Worm (Caenorhabditis elegans) whole organism, L1 larva: ENCODE data around the gene C06A1.7.

Experiments used
- C16A3.4 ChIP-seq: fragments of 150-350 bp; optimal IDR thresholded peaks from 2 replicates; lab custom pipeline; 2014; ENCODE audit warnings: missing biosample characterization, missing genetic modification characterization
- aly-2 ChIP-seq: fragments of 150-350 bp; optimal IDR thresholded peaks from 2 replicates; lab custom pipeline; 2014; ENCODE audit warnings: missing biosample characterization, missing genetic modification characterization
- blmp-1 ChIP-seq: fragments of 150-350 bp; optimal IDR thresholded peaks from 2 replicates; lab custom pipeline; 2014; ENCODE audit warnings: missing biosample characterization, missing genetic modification characterization
- ceh-63 ChIP-seq: fragments of 200-800 bp; sonication (Bioruptor generic); optimal IDR thresholded peaks from 2 replicates; lab custom pipeline; 2018; ENCODE audit warnings: mild to moderate bottlenecking, missing genetic modification characterization, missing compliant biosample characterization
- ceh-88 ChIP-seq: fragments of 200-800 bp; sonication (Bioruptor generic); IDR thresholded peaks from 2 replicates; pipeline ENCODE4 v1.3.6; 2022; ENCODE audit warnings: missing genetic modification characterization, missing compliant biosample characterization
- ces-1 ChIP-seq: fragments of 150-350 bp; optimal IDR thresholded peaks from 2 replicates; lab custom pipeline; 2014; ENCODE audit warnings: missing biosample characterization, missing genetic modification reagents, missing genetic modification characterization
- dpl-1 ChIP-seq, 3 experiments: fragments of 150-350 bp in 2 of 3; sonication (generic microtip) in 1 of 3; optimal IDR thresholded peaks; 2 replicates each; lab custom pipeline; 2014 to 2017; ENCODE audit warnings: missing biosample characterization in 3 of 3, missing genetic modification characterization in 3 of 3, missing genetic modification reagents in 3 of 3
- dsc-1 ChIP-seq: sonication (generic microtip); optimal IDR thresholded peaks from 2 replicates; lab custom pipeline; 2016; ENCODE audit warnings: mild to moderate bottlenecking, missing genetic modification characterization, missing compliant biosample characterization
- efl-1 ChIP-seq, 4 experiments: fragments of 150-350 bp; optimal IDR thresholded peaks in 3 of 4; peaks in 1 of 4; 1 replicate in 1 of 4; 2 replicates in 3 of 4; lab custom pipeline; 2014; ENCODE audit warnings: missing biosample characterization in 2 of 4, missing genetic modification characterization in 2 of 4, missing genetic modification reagents in 2 of 4
- egl-13 ChIP-seq: sonication (generic microtip); optimal IDR thresholded peaks from 2 replicates; lab custom pipeline; 2016; ENCODE audit warnings: missing genotype, missing genetic modification reagents, missing genetic modification characterization, missing compliant biosample characterization
- elt-2 ChIP-seq: sonication (generic microtip); optimal IDR thresholded peaks from 2 replicates; lab custom pipeline; 2016; ENCODE audit warnings: missing genetic modification characterization, mild to moderate bottlenecking, inconsistent platforms, missing compliant biosample characterization, missing genetic modification reagents
- elt-3 ChIP-seq, 6 experiments: fragments of 150-350 bp in 1 of 6; sonication (generic microtip); optimal IDR thresholded peaks; 2 replicates each; lab custom pipeline; 2017 to 2018; ENCODE audit warnings: missing biosample characterization in 6 of 6, missing genetic modification characterization in 6 of 6, inconsistent platforms in 1 of 6
- ets-5 ChIP-seq: fragments of 200-800 bp; sonication (Bioruptor generic); IDR thresholded peaks from 2 replicates; pipeline ENCODE4 v1.3.6; 2022; ENCODE audit warnings: missing genetic modification characterization, missing compliant biosample characterization
- fkh-10 ChIP-seq: sonication (generic microtip); optimal IDR thresholded peaks from 2 replicates; lab custom pipeline; 2017; ENCODE audit warnings: missing biosample characterization, missing genetic modification reagents, missing genetic modification characterization
- fkh-4 ChIP-seq: sonication (generic microtip); optimal IDR thresholded peaks from 2 replicates; lab custom pipeline; 2016; ENCODE audit warnings: missing compliant biosample characterization, missing genetic modification characterization, borderline replicate concordance
- fkh-8 ChIP-seq: sonication (generic microtip); optimal IDR thresholded peaks from 2 replicates; lab custom pipeline; 2016; ENCODE audit warnings: mild to moderate bottlenecking, missing genetic modification characterization, missing compliant biosample characterization
- fos-1 ChIP-seq: fragments of 150-350 bp; optimal IDR thresholded peaks from 2 replicates; lab custom pipeline; 2014; ENCODE audit warnings: missing biosample characterization, missing genetic modification characterization
- hlh-4 ChIP-seq: sonication (generic microtip); optimal IDR thresholded peaks from 2 replicates; lab custom pipeline; 2016; ENCODE audit warnings: mild to moderate bottlenecking, missing genetic modification characterization, missing compliant biosample characterization
- irx-1 ChIP-seq: sonication (generic microtip); optimal IDR thresholded peaks from 2 replicates; lab custom pipeline; 2016; ENCODE audit warnings: missing genetic modification characterization, missing compliant biosample characterization
- jun-1 ChIP-seq: fragments of 150-350 bp; optimal IDR thresholded peaks from 2 replicates; lab custom pipeline; 2014; ENCODE audit warnings: missing biosample characterization, missing genetic modification reagents, missing genetic modification characterization
- lin-14 ChIP-seq: fragments of 200-800 bp; sonication (Bioruptor generic); optimal IDR thresholded peaks from 2 replicates; lab custom pipeline; 2018; ENCODE audit warnings: mild to moderate bottlenecking, missing genetic modification characterization, moderate library complexity, missing compliant biosample characterization
- lin-35 ChIP-seq, 2 experiments: fragments of 150-350 bp; optimal IDR thresholded peaks; 2 replicates each; lab custom pipeline; 2014; ENCODE audit warnings: missing biosample characterization in 2 of 2, missing genetic modification characterization in 2 of 2, missing genetic modification reagents in 2 of 2
- lir-3 ChIP-seq: sonication (generic microtip); optimal IDR thresholded peaks from 2 replicates; lab custom pipeline; 2016; ENCODE audit warnings: mild to moderate bottlenecking, missing genetic modification characterization, moderate library complexity, missing compliant biosample characterization; ENCODE audit not compliant: poor library complexity
- lsy-2 ChIP-seq, 2 experiments: fragments of 150-350 bp; optimal IDR thresholded peaks; 2 replicates each; lab custom pipeline; 2014; ENCODE audit warnings: missing biosample characterization in 2 of 2, missing genetic modification characterization in 2 of 2
- mab-9 ChIP-seq: fragments of 200-800 bp; sonication (Bioruptor generic); IDR thresholded peaks from 2 replicates; pipeline ENCODE4 v1.3.6; 2022; ENCODE audit warnings: missing genetic modification reagents, missing genetic modification characterization, missing compliant biosample characterization
- mdl-1 ChIP-seq, 2 experiments: fragments of 150-350 bp; optimal IDR thresholded peaks; 2 replicates each; lab custom pipeline; 2014 to 2017; ENCODE audit warnings: missing biosample characterization in 2 of 2, missing genetic modification characterization in 2 of 2, inconsistent platforms in 1 of 2
- mep-1 ChIP-seq: fragments of 150-350 bp; optimal IDR thresholded peaks from 2 replicates; lab custom pipeline; 2014; ENCODE audit warnings: missing biosample characterization, missing genetic modification characterization
- nhr-11 ChIP-seq: fragments of 150-350 bp; optimal IDR thresholded peaks from 2 replicates; lab custom pipeline; 2014; ENCODE audit warnings: missing biosample characterization, missing genetic modification characterization
- nhr-12 ChIP-seq: sonication (generic microtip); optimal IDR thresholded peaks from 2 replicates; lab custom pipeline; 2017; ENCODE audit warnings: missing biosample characterization, missing genetic modification characterization
- nhr-19 ChIP-seq: fragments of 200-800 bp; sonication (Bioruptor generic); conservative IDR thresholded peaks from 2 replicates; pipeline ENCODE4 v1.3.6; 2022; ENCODE audit warnings: missing genetic modification characterization, missing compliant biosample characterization
- nhr-47 ChIP-seq: sonication (generic microtip); optimal IDR thresholded peaks from 2 replicates; lab custom pipeline; 2016; ENCODE audit warnings: mild to moderate bottlenecking, missing genetic modification characterization, moderate library complexity, missing compliant biosample characterization
- nhr-71 ChIP-seq: sonication (generic microtip); optimal IDR thresholded peaks from 2 replicates; lab custom pipeline; 2016; ENCODE audit warnings: mild to moderate bottlenecking, missing genetic modification characterization, moderate library complexity, missing compliant biosample characterization
- nhr-76 ChIP-seq: sonication (generic microtip); optimal IDR thresholded peaks from 2 replicates; lab custom pipeline; 2017; ENCODE audit warnings: missing biosample characterization, missing genetic modification characterization
- nhr-77 ChIP-seq: fragments of 150-350 bp; optimal IDR thresholded peaks from 2 replicates; lab custom pipeline; 2014; ENCODE audit warnings: missing biosample characterization, missing genetic modification characterization
- nhr-84 ChIP-seq: sonication (generic microtip); optimal IDR thresholded peaks from 2 replicates; lab custom pipeline; 2017; ENCODE audit warnings: missing biosample characterization, missing genetic modification characterization
- nhr-85 ChIP-seq: sonication (generic microtip); peaks from one replicate; lab custom pipeline; 2016; ENCODE audit warnings: missing genetic modification characterization, inconsistent platforms, missing compliant biosample characterization
- nhr-90 ChIP-seq: sonication (generic microtip); optimal IDR thresholded peaks from 2 replicates; lab custom pipeline; 2016; ENCODE audit warnings: mild to moderate bottlenecking, missing genetic modification characterization, missing compliant biosample characterization; ENCODE audit not compliant: poor library complexity
- pag-3 ChIP-seq: sonication (generic microtip); optimal IDR thresholded peaks from 2 replicates; lab custom pipeline; 2017; ENCODE audit warnings: missing genetic modification characterization, mild to moderate bottlenecking, missing compliant biosample characterization, antibody characterized with exemption, borderline replicate concordance; ENCODE audit not compliant: insufficient read depth
- rnt-1 ChIP-seq: sonication (generic microtip); optimal IDR thresholded peaks from 2 replicates; lab custom pipeline; 2016; ENCODE audit warnings: mild to moderate bottlenecking, missing genetic modification characterization, moderate library complexity, missing compliant biosample characterization
- skn-1 ChIP-seq: fragments of 150-350 bp; optimal IDR thresholded peaks from 2 replicates; lab custom pipeline; 2014; ENCODE audit warnings: missing biosample characterization, missing genetic modification characterization
- snu-23 ChIP-seq: sonication (generic microtip); optimal IDR thresholded peaks from 2 replicates; lab custom pipeline; 2016; ENCODE audit warnings: missing genetic modification characterization, missing compliant biosample characterization
- sox-4 ChIP-seq: sonication (generic microtip); optimal IDR thresholded peaks from 2 replicates; lab custom pipeline; 2016; ENCODE audit warnings: missing genetic modification characterization, missing compliant biosample characterization
- sptf-1 ChIP-seq: fragments of 150-350 bp; optimal IDR thresholded peaks from 2 replicates; lab custom pipeline; 2014; ENCODE audit warnings: missing biosample characterization, missing genetic modification characterization
- sup-37 ChIP-seq: fragments of 200-800 bp; sonication (Bioruptor generic); optimal IDR thresholded peaks from 2 replicates; lab custom pipeline; 2018; ENCODE audit warnings: mild to moderate bottlenecking, missing genetic modification characterization, missing compliant biosample characterization
- swsn-7 ChIP-seq: sonication (generic microtip); optimal IDR thresholded peaks from 2 replicates; lab custom pipeline; 2016; ENCODE audit warnings: missing genetic modification characterization, missing compliant biosample characterization
- tlp-1 ChIP-seq: fragments of 150-350 bp; optimal IDR thresholded peaks from 2 replicates; lab custom pipeline; 2014; ENCODE audit warnings: missing biosample characterization, missing genetic modification characterization
- unc-130 ChIP-seq: fragments of 150-350 bp; optimal IDR thresholded peaks from 2 replicates; lab custom pipeline; 2017; ENCODE audit warnings: missing biosample characterization, missing genetic modification characterization, inconsistent platforms
- unc-62 ChIP-seq: fragments of 150-350 bp; optimal IDR thresholded peaks from 2 replicates; lab custom pipeline; 2014; ENCODE audit warnings: missing biosample characterization, missing genetic modification reagents, missing genetic modification characterization
- vab-15 ChIP-seq: sonication (generic microtip); optimal IDR thresholded peaks from 2 replicates; lab custom pipeline; 2017; ENCODE audit warnings: missing genotype, mild to moderate bottlenecking, missing genetic modification characterization, missing compliant biosample characterization
- zag-1 ChIP-seq: fragments of 150-350 bp; optimal IDR thresholded peaks from 2 replicates; lab custom pipeline; 2014; ENCODE audit warnings: missing biosample characterization, missing genetic modification characterization
- ztf-4 ChIP-seq: fragments of 150-350 bp; optimal IDR thresholded peaks from 2 replicates; lab custom pipeline; 2014; ENCODE audit warnings: missing biosample characterization, missing genetic modification characterization

Gene C06A1.7

DNA sequence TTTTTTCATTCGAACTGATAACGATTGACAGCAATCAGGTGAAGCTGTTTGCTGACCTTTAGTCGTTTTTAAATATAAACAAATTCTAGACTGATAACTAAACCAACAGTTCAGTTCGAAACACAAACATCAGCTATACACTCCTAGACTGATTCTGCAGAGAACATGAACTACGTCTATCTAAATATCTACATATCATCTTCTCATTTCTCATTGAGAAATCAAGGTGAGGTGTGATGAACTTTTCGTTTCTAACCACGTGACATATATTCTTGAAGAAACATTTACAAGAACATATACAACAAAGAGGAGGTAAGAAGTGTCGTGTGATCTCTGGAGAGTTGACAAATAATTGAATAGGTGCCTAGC lies 7.5 kb upstream of the C06A1.7 start (continued):
- no peak for TF ChIP-seq mab-9 (GFP tag; lab: Robert Waterston, UW)
- TF ChIP-seq mdl-1 (tag; optimal IDR thresholded peaks at IDR 0.05; lab: Kevin White, UChicago): peak in 1 of 2 experiments; percentile 47
- peak; percentile 73 for TF ChIP-seq skn-1
- no peak for TF ChIP-seq ces-1
- peak; percentile 15 for TF ChIP-seq fos-1
- TF ChIP-seq fkh-10 (GFP tag; lab: Kevin White, UChicago): no peak
- peak; percentile 41 to 67 for TF ChIP-seq lsy-2 (tag; optimal IDR thresholded peaks at IDR 0.05; lab: Kevin White, UChicago)
- peak; percentile 53 for TF ChIP-seq irx-1
- TF ChIP-seq pag-3 (tag; lab: Kevin White, UChicago): no peak
- TF ChIP-seq swsn-7 (tag; lab: Kevin White, UChicago): peak; percentile 37
- no peak for TF ChIP-seq sup-37

ce11 chrII:10558345-10558744 lies 6.3 kb upstream of the C06A1.7 start:
- TF ChIP-seq sox-4 (tag; lab: Kevin White, UChicago): no peak
- no peak for TF ChIP-seq fos-1
- peak in 1 of 2 experiments; percentile 3 for TF ChIP-seq efl-1 (optimal IDR thresholded peaks at IDR 0.05; lab: Kevin White, UChicago)
- TF ChIP-seq efl-1 (GFP tag; optimal IDR thresholded peaks at IDR 0.05 in 1 of 2; lab: Kevin White, UChicago): peak in 1 of 2 experiments; percentile 89
- no peak for TF ChIP-seq nhr-85
- no peak for TF ChIP-seq ets-5 (GFP tag; lab: Robert Waterston, UW)
- peak; percentile 18 for TF ChIP-seq mep-1 (tag; lab: Kevin White, UChicago)
- TF ChIP-seq rnt-1 (tag; lab: Kevin White, UChicago): peak; percentile 85
- peak in 1 of 3 experiments; percentile 2 for TF ChIP-seq dpl-1 (GFP tag; optimal IDR thresholded peaks at IDR 0.05; lab: Kevin White, UChicago)
- peak in 1 of 2 experiments; percentile 87 for TF ChIP-seq mdl-1 (tag; optimal IDR thresholded peaks at IDR 0.05; lab: Kevin White, UChicago)
- TF ChIP-seq aly-2: no peak
- TF ChIP-seq ceh-88 (GFP tag; lab: Robert Waterston, UW): no peak
- TF ChIP-seq nhr-90 (tag; lab: Kevin White, UChicago): no peak
- no peak for TF ChIP-seq jun-1
- no peak for TF ChIP-seq fkh-4 (tag; lab: Kevin White, UChicago)
- TF ChIP-seq lsy-2 (tag; optimal IDR thresholded peaks at IDR 0.05; lab: Kevin White, UChicago): peak; percentile 41 to 43
- peak; percentile 37 for TF ChIP-seq nhr-71 (tag; lab: Kevin White, UChicago)
- TF ChIP-seq blmp-1 (tag; lab: Kevin White, UChicago): no peak
- TF ChIP-seq elt-2: no peak
- peak; percentile 45 for TF ChIP-seq lir-3
- TF ChIP-seq egl-13 (tag; lab: Kevin White, UChicago): no peak
- peak; percentile 14 for TF ChIP-seq ztf-4
- no peak for TF ChIP-seq nhr-47 (tag; lab: Kevin White, UChicago)
- no peak for TF ChIP-seq ces-1
- TF ChIP-seq nhr-12 (tag; lab: Kevin White, UChicago): no peak
- TF ChIP-seq vab-15 (tag; lab: Kevin White, UChicago): no peak
- no peak for TF ChIP-seq lin-35 (GFP tag; optimal IDR thresholded peaks at IDR 0.05; lab: Kevin White, UChicago)
- peak; percentile 1 for TF ChIP-seq nhr-11 (tag; lab: Kevin White, UChicago)
- TF ChIP-seq nhr-19 (GFP tag; lab: Robert Waterston, UW): peak; percentile 34; the same call in 1 of the 2 replicates
- TF ChIP-seq unc-130: peak; percentile 65
- TF ChIP-seq lin-14 (GFP tag; lab: Kevin White, UChicago): peak; percentile 61
- no peak for TF ChIP-seq nhr-76
- TF ChIP-seq, all 84 proteins: peak for 13

ce11 chrII:10558962-10559415 lies 5.7 kb upstream of the C06A1.7 start:
- TF ChIP-seq nhr-84 (tag; lab: Kevin White, UChicago) (no peak), unc-62 (GFP tag; lab: Kevin White, UChicago) (no peak), jun-1 (peak; percentile 43), snu-23 (GFP tag; lab: Kevin White, UChicago) (peak; percentile 93), ceh-63 (GFP tag; lab: Kevin White, UChicago) (no peak), dsc-1 (tag; lab: Kevin White, UChicago) (peak; percentile 70), C16A3.4 (tag; lab: Kevin White, UChicago) (peak; percentile 78), hlh-4 (tag; lab: Kevin White, UChicago) (no peak), fos-1 (no peak), nhr-77 (tag; lab: Kevin White, UChicago) (no peak), skn-1 (peak; percentile 45), sptf-1 (no peak), elt-3 (tag; optimal IDR thresholded peaks at IDR 0.05; lab: Kevin White, UChicago) (peak in 2 of 6 experiments; percentile 45 to 52), tlp-1 (tag; lab: Kevin White, UChicago) (no peak), fkh-8 (tag; lab: Kevin White, UChicago) (peak; percentile 60), zag-1 (tag; lab: Kevin White, UChicago) (no peak)
